2 worm cellular contexts compared by ENCODE assay signal in genomic region chrIII:11657185-11657817, ce11.
A peak's percentile ranks its signal among the peaks of the same experiment; 100 is the strongest.
TF ChIP-seq lines count a peak whose summit lies in the region.

Gene crh-1 (plus strand): TSS chrIII:11657767.

TF ChIP-seq in whole organism, L1 larva, 84 proteins besides CTCF, POLR2A, EP300 and RAD21 (continued from another document):
- TF ChIP-seq sup-37 (GFP tag; optimal IDR thresholded peaks at IDR 0.05; lab: Kevin White, UChicago) (peak; percentile 39), mep-1 (tag; optimal IDR thresholded peaks at IDR 0.05; lab: Kevin White, UChicago) (peak; percentile 94), fkh-4 (tag; optimal IDR thresholded peaks at IDR 0.05; lab: Kevin White, UChicago; ENCODE audit: borderline replicate concordance) (peak; percentile 66), hpl-2 (GFP tag; optimal IDR thresholded peaks at IDR 0.05; lab: Kevin White, UChicago) (no peak), zip-4 (GFP tag; optimal IDR thresholded peaks at IDR 0.05; lab: Kevin White, UChicago) (peak; percentile 43), hlh-17 (GFP tag; optimal IDR thresholded peaks at IDR 0.05; lab: Kevin White, UChicago; ENCODE audit: borderline replicate concordance) (no peak), rnt-1 (tag; optimal IDR thresholded peaks at IDR 0.05; lab: Kevin White, UChicago) (peak; percentile 86), snpc-4 (tag; optimal IDR thresholded peaks at IDR 0.05; lab: Kevin White, UChicago) (peak; percentile 74), snu-23 (GFP tag; optimal IDR thresholded peaks at IDR 0.05; lab: Kevin White, UChicago) (peak; percentile 93), nhr-76 (tag; optimal IDR thresholded peaks at IDR 0.05; lab: Kevin White, UChicago) (no peak), nhr-11 (tag; optimal IDR thresholded peaks at IDR 0.05; lab: Kevin White, UChicago) (peak; percentile 49), isw-1 (GFP tag; IDR thresholded peaks at IDR 0.05; lab: Robert Waterston, UW) (peak; percentile 65), nhr-77 (tag; optimal IDR thresholded peaks at IDR 0.05; lab: Kevin White, UChicago) (peak; percentile 40), elt-3 (tag; optimal IDR thresholded peaks at IDR 0.05; lab: Kevin White, UChicago) (peak in 2 of 6 experiments; percentile 62 to 78), lir-3 (tag; optimal IDR thresholded peaks at IDR 0.05; lab: Kevin White, UChicago; ENCODE audit: poor library complexity) (no peak), hlh-4 (tag; optimal IDR thresholded peaks at IDR 0.05; lab: Kevin White, UChicago) (no peak), tbx-2 (tag; optimal IDR thresholded peaks at IDR 0.05; lab: Kevin White, UChicago) (peak; percentile 85), ceh-8 (GFP tag; optimal IDR thresholded peaks at IDR 0.05; lab: Kevin White, UChicago) (peak; percentile 68), C34B4.2 (tag; optimal IDR thresholded peaks at IDR 0.05; lab: Kevin White, UChicago) (no peak), ceh-88 (GFP tag; IDR thresholded peaks at IDR 0.05; lab: Robert Waterston, UW) (peak; percentile 47; the same call in 1 of the 2 replicates)

TF ChIP-seq in whole organism, L4 larva, 104 proteins besides CTCF, POLR2A, EP300 and RAD21 (continued from another document):
- TF ChIP-seq ctbp-1 (GFP tag; IDR thresholded peaks at IDR 0.05; lab: Robert Waterston, UW) (0 out of 2 replicates have a peak, but pooled peaks have one; percentile 18), nhr-48 (tag; optimal IDR thresholded peaks at IDR 0.05; lab: Kevin White, UChicago) (no peak), hlh-11 (tag; optimal IDR thresholded peaks at IDR 0.05; lab: Kevin White, UChicago) (peak; percentile 97), lin-29 (GFP tag; IDR thresholded peaks at IDR 0.05; lab: Robert Waterston, UW) (no peak), jun-1 (tag; optimal IDR thresholded peaks at IDR 0.05; lab: Kevin White, UChicago) (no peak)
